Fruit fly (Drosophila melanogaster): ENCODE measurements around the gene phr6-4.

phr6-4 gene

DNA sequence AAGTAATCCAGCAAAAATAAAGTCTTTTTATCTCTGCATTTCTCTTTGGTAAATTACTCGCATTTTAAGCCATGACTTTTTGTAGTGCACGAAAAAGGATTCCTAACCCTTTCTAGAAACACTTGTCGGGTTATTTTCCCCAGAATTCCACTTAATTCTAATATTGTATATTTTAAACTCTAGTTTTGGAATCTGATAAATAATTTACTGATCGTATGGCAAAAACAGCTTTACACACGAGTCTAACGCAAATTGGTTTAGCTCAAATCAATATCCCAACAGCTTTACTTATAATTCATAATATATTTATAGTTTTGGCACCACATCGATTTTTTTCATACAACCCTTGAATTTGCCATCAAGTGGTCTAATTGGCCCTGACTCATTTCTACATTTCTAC is 31.4 kb downstream of the phr6-4 start, which contains the start of gene CG15475:
Gene CG15475 (plus strand): TSS at position 301 of the 400 bp plus-strand sequence.
- TF ChIP-seq dl (GFP tag; optimal IDR thresholded peaks at IDR 0.05; ENCODE audit: insufficient read depth in 1 of 2, partially characterized antibody in 2 of 2) (no peak), Rel (GFP tag; optimal IDR thresholded peaks at IDR 0.05) (no peak), Rel (tag; optimal IDR thresholded peaks at IDR 0.05) (no peak), lola (GFP tag; optimal IDR thresholded peaks at IDR 0.05) (no peak)

DNA sequence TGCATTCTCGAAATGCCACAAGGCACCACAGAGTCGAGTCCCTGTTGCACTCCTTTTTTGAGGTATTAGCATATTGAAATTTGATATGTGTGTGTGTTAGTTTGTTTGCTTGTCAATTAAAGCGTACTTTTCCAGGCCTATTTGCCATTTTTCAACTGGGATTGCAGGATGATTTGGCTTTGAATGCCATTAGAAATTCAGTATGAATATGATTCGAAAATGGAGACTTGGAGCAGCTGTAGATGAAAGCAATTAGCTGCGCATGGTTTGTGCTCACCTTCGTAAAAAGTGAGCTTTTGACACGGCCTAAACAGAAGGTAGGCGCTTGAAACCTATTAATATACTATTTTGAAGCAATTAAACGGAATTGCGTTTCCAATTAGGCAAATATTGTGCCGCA is 41.5 kb downstream of the phr6-4 start, which contains the start of gene CG31677:
Gene CG31677 (minus strand): TSS at position 101 of the 400 bp plus-strand sequence.
- TF ChIP-seq Hr83 (GFP tag; optimal IDR thresholded peaks at IDR 0.05; ENCODE audit: poor library complexity, severe bottlenecking) (no peak), Sp1 (GFP tag; optimal IDR thresholded peaks at IDR 0.05) (no peak), foxo (GFP tag; optimal IDR thresholded peaks at IDR 0.05) (no peak), jim (GFP tag; optimal IDR thresholded peaks at IDR 0.05) (no peak), dsf (GFP tag; optimal IDR thresholded peaks at IDR 0.05; ENCODE audit: borderline replicate concordance) (no peak), HLH106 (tag; optimal IDR thresholded peaks at IDR 0.05) (no peak), Hr78 (GFP tag; optimal IDR thresholded peaks at IDR 0.05) (no peak), CG9705 (GFP tag; optimal IDR thresholded peaks at IDR 0.05) (no peak), woc (GFP tag; optimal IDR thresholded peaks at IDR 0.05) (no peak), br (GFP tag; optimal IDR thresholded peaks at IDR 0.05) (no peak), rgr (GFP tag; optimal IDR thresholded peaks at IDR 0.05) (no peak), Rel (GFP tag; optimal IDR thresholded peaks at IDR 0.05) (no peak), Rel (tag; optimal IDR thresholded peaks at IDR 0.05) (no peak), lola (GFP tag; optimal IDR thresholded peaks at IDR 0.05) (no peak), psq (GFP tag; optimal IDR thresholded peaks at IDR 0.05) (no peak), CrebA (GFP tag; optimal IDR thresholded peaks at IDR 0.05; ENCODE audit: borderline replicate concordance) (no peak), GATAd (GFP tag; optimal IDR thresholded peaks at IDR 0.05) (no peak)

DNA sequence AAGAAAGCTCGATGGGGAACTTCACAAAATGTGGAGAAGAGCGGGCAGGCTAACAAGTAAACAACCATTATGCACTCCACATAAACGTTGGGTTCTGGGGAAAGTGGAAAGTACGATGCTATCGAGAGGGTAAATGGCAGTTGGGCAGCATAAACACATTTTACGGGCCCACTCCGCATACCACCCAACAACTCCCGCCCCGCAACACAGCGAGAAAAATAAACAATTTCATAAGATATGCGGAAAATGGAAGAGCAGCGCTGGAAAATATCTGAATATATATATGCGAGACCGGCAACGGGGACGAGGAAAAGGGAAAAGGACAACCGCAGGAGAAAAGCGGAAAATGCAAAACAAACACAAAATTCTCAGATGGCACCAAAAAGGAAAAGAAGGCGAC is 44.3 kb downstream of the phr6-4 start:
- no peak for TF ChIP-seq Dfd (GFP tag; optimal IDR thresholded peaks at IDR 0.05)
- no peak for TF ChIP-seq Hr78 (GFP tag; optimal IDR thresholded peaks at IDR 0.05)
- no peak for TF ChIP-seq Myc (optimal IDR thresholded peaks at IDR 0.05)

dm6 chr2L:20597744-20598143 is 47.8 kb downstream of the phr6-4 start:
- no peak for TF ChIP-seq OdsH (GFP tag; optimal IDR thresholded peaks at IDR 0.05)
- no peak for TF ChIP-seq ey (GFP tag; optimal IDR thresholded peaks at IDR 0.05)
- TF ChIP-seq GATAd (GFP tag; optimal IDR thresholded peaks at IDR 0.05), result no peak
- no peak for TF ChIP-seq dmrt93B (GFP tag; optimal IDR thresholded peaks at IDR 0.05)
- no peak for TF ChIP-seq h (GFP tag; optimal IDR thresholded peaks at IDR 0.05)
- no peak for TF ChIP-seq sv (GFP tag; optimal IDR thresholded peaks at IDR 0.05)
- TF ChIP-seq br (GFP tag; optimal IDR thresholded peaks at IDR 0.05), result no peak

All from whole organism, wandering third instar larva.